Fruit fly (Drosophila melanogaster): ENCODE data around the gene opm.

opm gene

dm6 chrX:15078394-15078793, 12.2 kb upstream of the opm start (continued):
- peak; percentile 25 for TF ChIP-seq salm (tag; optimal IDR thresholded peaks at IDR 0.05)
- TF ChIP-seq gro (GFP tag; optimal IDR thresholded peaks at IDR 0.05): peak; percentile 4
- peak; percentile 25 for TF ChIP-seq dmrt11E (tag; optimal IDR thresholded peaks at IDR 0.05)
- no peak for TF ChIP-seq CG7372 (GFP tag; IDR thresholded peaks at IDR 0.05)
- TF ChIP-seq Nf-YA (GFP tag; IDR thresholded peaks at IDR 0.05): no peak
- TF ChIP-seq Nf-YB (GFP tag; optimal IDR thresholded peaks at IDR 0.05): no peak
- no peak for TF ChIP-seq onecut (GFP tag; IDR thresholded peaks at IDR 0.05)
- TF ChIP-seq sisA (GFP tag; IDR thresholded peaks at IDR 0.05): no peak
- peak; percentile 21 for TF ChIP-seq Fer1 (GFP tag; optimal IDR thresholded peaks at IDR 0.05)
- TF ChIP-seq CG34376 (GFP tag; optimal IDR thresholded peaks at IDR 0.05): peak; percentile 74
- peak; percentile 81 for TF ChIP-seq CG13894 (tag; optimal IDR thresholded peaks at IDR 0.05)
- TF ChIP-seq CG1024 (GFP tag; IDR thresholded peaks at IDR 0.05): no peak
- no peak for TF ChIP-seq dm (GFP tag; optimal IDR thresholded peaks at IDR 0.05)
- no peak for TF ChIP-seq Aef1 (GFP tag; IDR thresholded peaks at IDR 0.05)
- no peak for TF ChIP-seq CG3163 (GFP tag; optimal IDR thresholded peaks at IDR 0.05)
- TF ChIP-seq shn (GFP tag; optimal IDR thresholded peaks at IDR 0.05): no peak
- TF ChIP-seq CG7556 (GFP tag; optimal IDR thresholded peaks at IDR 0.05): no peak
- peak; percentile 29 for TF ChIP-seq lab (GFP tag; optimal IDR thresholded peaks at IDR 0.05)
- TF ChIP-seq CG15601 (tag; optimal IDR thresholded peaks at IDR 0.05): peak; percentile 71
- no peak for TF ChIP-seq Hr39 (optimal IDR thresholded peaks at IDR 0.05)
- TF ChIP-seq dati (GFP tag; IDR thresholded peaks at IDR 0.05): no peak
- TF ChIP-seq MTF-1 (GFP tag; optimal IDR thresholded peaks at IDR 0.05; ENCODE audit: borderline replicate concordance): peak; percentile 48
- no peak for TF ChIP-seq oc (tag; optimal IDR thresholded peaks at IDR 0.05)
- no peak for TF ChIP-seq CG3065 (GFP tag; optimal IDR thresholded peaks at IDR 0.05)
- no peak for TF ChIP-seq HmgD (GFP tag; optimal IDR thresholded peaks at IDR 0.05)
- no peak for TF ChIP-seq Deaf1 (tag; optimal IDR thresholded peaks at IDR 0.05)
- TF ChIP-seq Mrtf (GFP tag; IDR thresholded peaks at IDR 0.05): no peak
- TF ChIP-seq CG6254 (GFP tag; optimal IDR thresholded peaks at IDR 0.05): peak; percentile 47
- no peak for TF ChIP-seq CG9437 (GFP tag; optimal IDR thresholded peaks at IDR 0.05)
- TF ChIP-seq E2f1 (GFP tag; IDR thresholded peaks at IDR 0.05): no peak
- no peak for TF ChIP-seq CG3838 (GFP tag; optimal IDR thresholded peaks at IDR 0.05)
- TF ChIP-seq CG18619 (GFP tag; optimal IDR thresholded peaks at IDR 0.05): no peak
- TF ChIP-seq CrebB (tag; optimal IDR thresholded peaks at IDR 0.05): peak; percentile 13
- no peak for TF ChIP-seq vvl (GFP tag; IDR thresholded peaks at IDR 0.05)
- peak; percentile 15 for TF ChIP-seq CG3407 (GFP tag; optimal IDR thresholded peaks at IDR 0.05)
- peak; percentile 58 for TF ChIP-seq CG6813 (GFP tag; optimal IDR thresholded peaks at IDR 0.05)
- TF ChIP-seq CG2199 (GFP tag; IDR thresholded peaks at IDR 0.05): no peak
- peak; percentile 35 for TF ChIP-seq sd (tag; optimal IDR thresholded peaks at IDR 0.05)
- TF ChIP-seq gce (GFP tag; IDR thresholded peaks at IDR 0.05): peak; percentile 14; the same call in 1 of the 3 replicates
- TF ChIP-seq fru (optimal IDR thresholded peaks at IDR 0.05): no peak
- TF ChIP-seq dimm (GFP tag; IDR thresholded peaks at IDR 0.05): no peak
- no peak for TF ChIP-seq kay (GFP tag; optimal IDR thresholded peaks at IDR 0.05)
- TF ChIP-seq Hey (tag; optimal IDR thresholded peaks at IDR 0.05): no peak
- no peak for TF ChIP-seq repo (GFP tag; optimal IDR thresholded peaks at IDR 0.05)
- peak; percentile 15 for TF ChIP-seq gem (tag; optimal IDR thresholded peaks at IDR 0.05)
- TF ChIP-seq CG15696 (tag; optimal IDR thresholded peaks at IDR 0.05): peak; percentile 29
- TF ChIP-seq usp (GFP tag; optimal IDR thresholded peaks at IDR 0.05): no peak
- no peak for TF ChIP-seq btn (GFP tag; optimal IDR thresholded peaks at IDR 0.05)
- peak; percentile 47 for TF ChIP-seq CG5180 (GFP tag; optimal IDR thresholded peaks at IDR 0.05)
- TF ChIP-seq CG4404 (GFP tag; IDR thresholded peaks at IDR 0.05): no peak
- TF ChIP-seq HLHmδ (GFP tag; optimal IDR thresholded peaks at IDR 0.05): no peak
- TF ChIP-seq Jarid2 (GFP tag; optimal IDR thresholded peaks at IDR 0.05): no peak
- peak; percentile 32 for TF ChIP-seq CG2678 (tag; optimal IDR thresholded peaks at IDR 0.05)
